Fruit fly (Drosophila melanogaster): ENCODE measurements around the gene CG15169.
A peak's percentile ranks its signal among the peaks of the same experiment; 100 is the strongest.

The CG15169 gene

DNA sequence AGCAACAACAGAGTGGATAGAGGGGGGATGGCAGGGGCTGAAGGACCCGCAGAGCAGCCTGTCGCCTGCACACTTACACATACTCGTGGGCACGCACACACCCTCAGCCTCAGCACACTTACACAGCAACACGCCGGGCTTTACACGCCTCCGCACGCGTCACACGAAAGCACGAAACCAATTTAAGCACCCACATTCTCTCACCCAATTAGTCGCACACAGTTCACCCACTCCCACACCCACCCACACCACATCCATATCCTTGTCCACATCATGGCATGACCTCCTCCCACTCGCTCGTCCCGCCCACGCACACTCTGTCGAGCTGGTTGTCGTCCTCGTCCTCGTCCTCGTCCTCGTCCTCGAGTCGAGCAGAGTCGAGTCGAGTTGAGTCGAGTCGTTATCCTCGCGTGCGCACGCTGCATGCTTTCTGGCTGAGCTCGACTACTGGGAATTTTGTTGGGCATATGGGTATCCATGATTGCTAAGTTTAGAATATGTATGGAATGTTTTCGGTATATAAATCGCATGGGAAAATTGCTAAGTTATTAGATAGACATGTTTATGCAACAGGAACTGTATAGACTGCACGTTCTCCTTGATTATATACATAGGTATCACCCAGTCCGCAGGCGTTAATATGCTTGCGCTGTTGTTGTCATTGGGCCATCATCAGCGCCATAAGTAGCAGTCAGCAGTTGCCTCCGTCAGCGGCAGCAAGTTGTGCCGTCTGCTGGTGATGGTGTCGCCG, 21.2 kb downstream of the CG15169 start (continued):
- TF ChIP-seq Hr3 (GFP tag; optimal IDR thresholded peaks at IDR 0.05) (peak; percentile 77), D (optimal IDR thresholded peaks at IDR 0.05) (no peak), D (GFP tag; optimal IDR thresholded peaks at IDR 0.05) (peak; percentile 70), Ssrp (tag; optimal IDR thresholded peaks at IDR 0.05) (peak; percentile 73), Fer3 (tag; optimal IDR thresholded peaks at IDR 0.05) (peak; percentile 82), CG7745 (tag; optimal IDR thresholded peaks at IDR 0.05) (no peak), fd102C (GFP tag; optimal IDR thresholded peaks at IDR 0.05) (no peak), otp (GFP tag; IDR thresholded peaks at IDR 0.05) (peak; percentile 75; the same call in 2 of the 3 replicates), CG2678 (tag; optimal IDR thresholded peaks at IDR 0.05) (peak; percentile 90), Trl (optimal IDR thresholded peaks at IDR 0.05) (no peak), Trl (GFP tag; optimal IDR thresholded peaks at IDR 0.05) (peak; percentile 77), Gug (GFP tag; IDR thresholded peaks at IDR 0.05) (peak; percentile 84), CG18011 (GFP tag; optimal IDR thresholded peaks at IDR 0.05) (peak; percentile 3), Med (GFP tag) (peak; percentile 98), pros (GFP tag; optimal IDR thresholded peaks at IDR 0.05) (no peak), CG18476 (GFP tag; optimal IDR thresholded peaks at IDR 0.05) (peak; percentile 73), ewg (GFP tag; optimal IDR thresholded peaks at IDR 0.05) (peak; percentile 83), hbn (GFP tag; IDR thresholded peaks at IDR 0.05; ENCODE audit: partially characterized antibody) (no peak), odd (GFP tag; optimal IDR thresholded peaks at IDR 0.05) (peak; percentile 69), CG12391 (tag; optimal IDR thresholded peaks at IDR 0.05) (peak; percentile 81), CG16813 (GFP tag; IDR thresholded peaks at IDR 0.05; ENCODE audit: partially characterized antibody) (no peak), ATbp (GFP tag; optimal IDR thresholded peaks at IDR 0.05) (peak; percentile 78), Lim3 (GFP tag; IDR thresholded peaks at IDR 0.05) (peak; percentile 67), oc (tag; optimal IDR thresholded peaks at IDR 0.05) (peak; percentile 57), cas (GFP tag; IDR thresholded peaks at IDR 0.05) (peak; percentile 83), Blimp-1 (GFP tag; optimal IDR thresholded peaks at IDR 0.05) (peak; percentile 67), CG10274 (GFP tag; optimal IDR thresholded peaks at IDR 0.05) (peak; percentile 45), CG8478 (optimal IDR thresholded peaks at IDR 0.05) (no peak), tll (GFP tag; optimal IDR thresholded peaks at IDR 0.05) (no peak), bigmax (GFP tag; optimal IDR thresholded peaks at IDR 0.05) (no peak), CG5180 (GFP tag; optimal IDR thresholded peaks at IDR 0.05) (peak; percentile 65), CG6254 (GFP tag; optimal IDR thresholded peaks at IDR 0.05) (no peak), ttk (GFP tag; IDR thresholded peaks at IDR 0.05) (peak; percentile 86), croc (GFP tag; conservative IDR thresholded peaks at IDR 0.05) (peak; percentile 71), trem (tag; optimal IDR thresholded peaks at IDR 0.05) (peak; percentile 36), CG1602 (GFP tag; optimal IDR thresholded peaks at IDR 0.05) (peak; percentile 67), CoRest (tag; optimal IDR thresholded peaks at IDR 0.05) (peak; percentile 84), Hsf (GFP tag; optimal IDR thresholded peaks at IDR 0.05) (peak; percentile 78), aop (GFP tag; IDR thresholded peaks at IDR 0.05) (no peak), hth (optimal IDR thresholded peaks at IDR 0.05) (no peak), CG3407 (GFP tag; optimal IDR thresholded peaks at IDR 0.05) (peak; percentile 43), CG2875 (GFP tag; optimal IDR thresholded peaks at IDR 0.05) (peak; percentile 42), CG34224 (GFP tag; IDR thresholded peaks at IDR 0.05; ENCODE audit: partially characterized antibody) (no peak), E2f2 (GFP tag; IDR thresholded peaks at IDR 0.05) (peak; percentile 55), CG12219 (GFP tag; optimal IDR thresholded peaks at IDR 0.05) (peak; percentile 80), gsb-n (tag; optimal IDR thresholded peaks at IDR 0.05) (peak; percentile 58), ftz-f1 (GFP tag; optimal IDR thresholded peaks at IDR 0.05) (no peak), kay (GFP tag; optimal IDR thresholded peaks at IDR 0.05) (peak; percentile 58), ranshi (GFP tag; IDR thresholded peaks at IDR 0.05) (peak; percentile 81)

Data from whole organism, embryonic.